Worm (Caenorhabditis elegans): ENCODE data around the gene gei-6.

The gei-6 gene

ce11 chrV:7197036-7197435 is 33.6 kb downstream of the gei-6 start (continued):
- TF ChIP-seq ceh-79 (tag; optimal IDR thresholded peaks at IDR 0.05) = no peak

ce11 chrV:7196498-7196966 is 34.1 kb downstream of the gei-6 start, which contains the start of gene F09G2.2:
Gene F09G2.2, plus strand, starts transcription at chrV:7196916.
- TF ChIP-seq chd-7 (tag; optimal IDR thresholded peaks at IDR 0.05) (peak; percentile 33), ccch-3 (GFP tag; optimal IDR thresholded peaks at IDR 0.05) (no peak), snpc-3.4 (tag; optimal IDR thresholded peaks at IDR 0.05) (peak; percentile 88), C17E4.6 (GFP tag; IDR thresholded peaks at IDR 0.05) (peak; percentile 81), unc-62 (GFP tag; optimal IDR thresholded peaks at IDR 0.05) (peak; percentile 13), athp-1 (tag; optimal IDR thresholded peaks at IDR 0.05) (peak; percentile 66), dox-1 (GFP tag; IDR thresholded peaks at IDR 0.05) (peak; percentile 96), ceh-100 (GFP tag; IDR thresholded peaks at IDR 0.05) (peak; percentile 71), egl-18 (GFP tag; IDR thresholded peaks at IDR 0.05) (no peak), somi-1 (GFP tag; optimal IDR thresholded peaks at IDR 0.05) (peak; percentile 44), ekl-4 (GFP tag; IDR thresholded peaks at IDR 0.05) (peak; percentile 96), let-526 (GFP tag; IDR thresholded peaks at IDR 0.05) (peak; percentile 56; the same call in 1 of the 2 replicates), F49E8.2 (tag; optimal IDR thresholded peaks at IDR 0.05; ENCODE audit: insufficient read depth) (peak; percentile 9), ceh-58 (GFP tag; IDR thresholded peaks at IDR 0.05) (no peak), unc-130 (GFP tag; optimal IDR thresholded peaks at IDR 0.05) (peak; percentile 32), K12H6.12 (tag; optimal IDR thresholded peaks at IDR 0.05) (peak; percentile 79), lir-1 (GFP tag; conservative IDR thresholded peaks at IDR 0.05) (peak; percentile 84), nhr-27 (tag; optimal IDR thresholded peaks at IDR 0.05) (no peak), nfyb-1 (GFP tag; IDR thresholded peaks at IDR 0.05) (peak; percentile 92), mcd-1 (GFP tag; IDR thresholded peaks at IDR 0.05) (peak; percentile 85), pha-4 (tag; optimal IDR thresholded peaks at IDR 0.05) (peak; percentile 84), tbp1 (GFP tag; optimal IDR thresholded peaks at IDR 0.05) (peak; percentile 72), ztf-28 (GFP tag; IDR thresholded peaks at IDR 0.05) (0 out of 2 replicates have a peak, but pooled peaks have one; percentile 6), egl-44 (GFP tag; IDR thresholded peaks at IDR 0.05) (peak; percentile 52; the same call in 1 of the 2 replicates), ztf-22 (GFP tag; optimal IDR thresholded peaks at IDR 0.05) (peak; percentile 2), egrh-3 (GFP tag; IDR thresholded peaks at IDR 0.05) (peak; percentile 58), F22D6.2 (tag; optimal IDR thresholded peaks at IDR 0.05) (peak; percentile 57), hlh-26 (GFP tag; conservative IDR thresholded peaks at IDR 0.05) (no peak), gei-17 (GFP tag; optimal IDR thresholded peaks at IDR 0.05) (peak; percentile 42), aptf-2 (GFP tag; conservative IDR thresholded peaks at IDR 0.05) (no peak), ama-1 (optimal IDR thresholded peaks at IDR 0.05) (no peak), ama-1 (GFP tag; optimal IDR thresholded peaks at IDR 0.05) (no peak), madf-8 (GFP tag; conservative IDR thresholded peaks at IDR 0.05) (peak; percentile 82), ztf-26 (tag; optimal IDR thresholded peaks at IDR 0.05) (peak; percentile 85), nfya-1 (tag; optimal IDR thresholded peaks at IDR 0.05; ENCODE audit: borderline replicate concordance, insufficient read depth) (no peak), D2030.7 (GFP tag; IDR thresholded peaks at IDR 0.05) (peak; percentile 88), hmg-20 (GFP tag; IDR thresholded peaks at IDR 0.05) (0 out of 2 replicates have a peak, but pooled peaks have one; percentile 48), mxl-1 (tag; optimal IDR thresholded peaks at IDR 0.05) (peak; percentile 5), Y53F4B.3 (GFP tag; IDR thresholded peaks at IDR 0.05) (0 out of 2 replicates have a peak, but pooled peaks have one; percentile 10), madf-3 (GFP tag; IDR thresholded peaks at IDR 0.05) (peak; percentile 100), K11D2.4 (GFP tag; IDR thresholded peaks at IDR 0.05) (peak; percentile 72), cebp-1 (GFP tag; IDR thresholded peaks at IDR 0.05) (peak; percentile 78), cebp-1 (tag; optimal IDR thresholded peaks at IDR 0.05) (peak; percentile 91), madf-6 (GFP tag; IDR thresholded peaks at IDR 0.05) (peak; percentile 95), snpc-1.1 (tag; optimal IDR thresholded peaks at IDR 0.05; ENCODE audit: insufficient read depth) (peak; percentile 56), nhr-90 (tag; optimal IDR thresholded peaks at IDR 0.05) (peak; percentile 8)

Measured in whole organism, young adult.